Fruit fly (Drosophila melanogaster): ENCODE measurements around the gene Dhc16F.

Dhc16F gene

DNA sequence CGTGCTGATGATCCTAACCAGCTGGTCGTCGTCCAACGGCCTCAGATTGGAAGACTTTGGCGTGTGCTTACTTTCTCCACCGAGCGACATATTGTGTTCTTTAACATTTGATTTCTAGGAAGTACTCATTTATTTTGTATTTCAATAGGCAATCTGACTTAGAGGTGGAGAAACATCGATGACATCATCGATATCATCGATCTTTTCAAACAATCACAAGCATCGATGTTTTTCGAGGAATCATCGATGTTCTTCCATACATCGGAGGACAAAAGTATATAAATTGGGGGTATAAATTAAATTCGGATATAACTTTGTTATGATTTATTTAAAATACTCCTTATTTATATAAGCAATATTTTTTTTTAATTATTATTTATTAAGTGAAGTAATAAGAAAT lies 26.1 kb downstream of the Dhc16F start, which contains the start of gene Swt1 (continued):
- TF ChIP-seq cwo (GFP tag; optimal IDR thresholded peaks at IDR 0.05) (no peak), Gsc (GFP tag; IDR thresholded peaks at IDR 0.05) (no peak), CG34376 (GFP tag; optimal IDR thresholded peaks at IDR 0.05) (no peak), grau (tag; optimal IDR thresholded peaks at IDR 0.05) (no peak), CG32532 (GFP tag; IDR thresholded peaks at IDR 0.05) (no peak), MBD-R2 (GFP tag; IDR thresholded peaks at IDR 0.05) (peak; percentile 65), CG17359 (tag; optimal IDR thresholded peaks at IDR 0.05) (no peak), bsh (GFP tag; optimal IDR thresholded peaks at IDR 0.05) (no peak), pho (GFP tag; optimal IDR thresholded peaks at IDR 0.05) (no peak), CG7556 (GFP tag; optimal IDR thresholded peaks at IDR 0.05) (no peak), CG9437 (GFP tag; optimal IDR thresholded peaks at IDR 0.05) (no peak), br (optimal IDR thresholded peaks at IDR 0.05) (no peak), HLH4C (GFP tag; IDR thresholded peaks at IDR 0.05; ENCODE audit: partially characterized antibody) (peak; percentile 95), CG4707 (GFP tag; optimal IDR thresholded peaks at IDR 0.05) (no peak), CG7745 (tag; optimal IDR thresholded peaks at IDR 0.05) (no peak), CG4282 (GFP tag; optimal IDR thresholded peaks at IDR 0.05) (no peak), pzg (GFP tag; optimal IDR thresholded peaks at IDR 0.05) (peak; percentile 53), insv (GFP tag; optimal IDR thresholded peaks at IDR 0.05) (no peak), CG12104 (GFP tag; optimal IDR thresholded peaks at IDR 0.05) (no peak), h (optimal IDR thresholded peaks at IDR 0.05) (no peak), hb (GFP tag; IDR thresholded peaks at IDR 0.05; ENCODE audit: partially characterized antibody) (peak; percentile 87), dmrt99B (tag; optimal IDR thresholded peaks at IDR 0.05) (no peak), Bdp1 (GFP tag; optimal IDR thresholded peaks at IDR 0.05) (no peak), Hr39 (optimal IDR thresholded peaks at IDR 0.05) (no peak), Pdp1 (GFP tag; optimal IDR thresholded peaks at IDR 0.05) (no peak), dmrt11E (tag; optimal IDR thresholded peaks at IDR 0.05) (no peak), wdn (GFP tag; IDR thresholded peaks at IDR 0.05) (no peak), lab (GFP tag; optimal IDR thresholded peaks at IDR 0.05) (no peak), tx (GFP tag; optimal IDR thresholded peaks at IDR 0.05) (no peak), NC2β (GFP tag; optimal IDR thresholded peaks at IDR 0.05) (no peak), CG17568 (GFP tag; optimal IDR thresholded peaks at IDR 0.05) (no peak), CG33557 (GFP tag; optimal IDR thresholded peaks at IDR 0.05) (no peak), jumu (GFP tag; optimal IDR thresholded peaks at IDR 0.05) (no peak), CG13296 (GFP tag; optimal IDR thresholded peaks at IDR 0.05) (no peak), CG2202 (tag; optimal IDR thresholded peaks at IDR 0.05) (no peak), sr (GFP tag; IDR thresholded peaks at IDR 0.05) (no peak), lbe (GFP tag; optimal IDR thresholded peaks at IDR 0.05) (no peak), BtbVII (GFP tag; optimal IDR thresholded peaks at IDR 0.05) (no peak), dati (GFP tag; IDR thresholded peaks at IDR 0.05) (no peak), CkIIα-i1 (GFP tag; IDR thresholded peaks at IDR 0.05) (peak; percentile 84), gce (GFP tag; IDR thresholded peaks at IDR 0.05) (no peak), emc (GFP tag; optimal IDR thresholded peaks at IDR 0.05) (no peak), Fer1 (GFP tag; optimal IDR thresholded peaks at IDR 0.05) (no peak), ind (GFP tag; optimal IDR thresholded peaks at IDR 0.05) (no peak), ap (GFP tag; IDR thresholded peaks at IDR 0.05) (no peak), Scr (GFP tag; IDR thresholded peaks at IDR 0.05; ENCODE audit: partially characterized antibody) (peak; percentile 92), CG3163 (GFP tag; optimal IDR thresholded peaks at IDR 0.05) (no peak), CG17385 (GFP tag; optimal IDR thresholded peaks at IDR 0.05) (no peak), CG11093 (GFP tag; IDR thresholded peaks at IDR 0.05) (no peak), CG6254 (GFP tag; optimal IDR thresholded peaks at IDR 0.05) (no peak), CG1602 (GFP tag; optimal IDR thresholded peaks at IDR 0.05) (no peak), CG6854 (GFP tag; optimal IDR thresholded peaks at IDR 0.05) (no peak), HmgZ (tag; optimal IDR thresholded peaks at IDR 0.05) (no peak)
